Fruit fly (Drosophila melanogaster) whole organism, pupa: ENCODE results near the gene CG42613.

ENCODE experiments used
- CG10348 ChIP-seq: fragments of 200-800 bp; sonication (Bioruptor generic); IDR thresholded peaks from 2 replicates; pipeline ENCODE4 v1.3.6; 2022; ENCODE audit warnings: missing biosample characterization, missing genetic modification characterization
- CG12605 ChIP-seq: fragments of 200-800 bp; sonication (Bioruptor generic); IDR thresholded peaks from 2 replicates; pipeline ENCODE4 v1.3.6; 2022; ENCODE audit warnings: missing biosample characterization, missing genetic modification characterization
- CG13204 ChIP-seq: fragments of 200-800 bp; sonication (Bioruptor generic); optimal IDR thresholded peaks from 2 replicates; lab custom pipeline; 2018; ENCODE audit warnings: missing biosample characterization, mild to moderate bottlenecking, missing genetic modification characterization, moderate library complexity
- CG14655 ChIP-seq: fragments of 200-800 bp; sonication (Bioruptor generic); optimal IDR thresholded peaks from 3 replicates; lab custom pipeline; 2017; ENCODE audit warnings: mild to moderate bottlenecking, missing biosample characterization, missing genetic modification reagents, missing genetic modification characterization
- CG15710 ChIP-seq: fragments of 200-800 bp; sonication (Bioruptor generic); optimal IDR thresholded peaks from 2 replicates; lab custom pipeline; 2018; ENCODE audit warnings: missing biosample characterization, mild to moderate bottlenecking, missing genetic modification characterization, moderate library complexity
- CG17806 ChIP-seq: fragments of 200-800 bp; sonication (Bioruptor generic); optimal IDR thresholded peaks from 2 replicates; lab custom pipeline; 2018; ENCODE audit warnings: missing biosample characterization, mild to moderate bottlenecking, missing genetic modification characterization, moderate library complexity
- CG32121 ChIP-seq: fragments of 200-800 bp; sonication (Bioruptor generic); IDR thresholded peaks from 2 replicates; pipeline ENCODE4 v1.3.6; 2022; ENCODE audit warnings: missing biosample characterization, missing genetic modification characterization
- CG34367 ChIP-seq: fragments of 200-800 bp; sonication (Bioruptor generic); optimal IDR thresholded peaks from 2 replicates; lab custom pipeline; 2018; ENCODE audit warnings: missing biosample characterization, mild to moderate bottlenecking, missing genetic modification characterization
- CG4496 ChIP-seq: fragments of 200-800 bp; sonication (Bioruptor generic); IDR thresholded peaks from 3 replicates; pipeline ENCODE4 v1.3.6; 2022; ENCODE audit warnings: missing biosample characterization, missing genetic modification characterization
- CG8159 ChIP-seq: fragments of 200-800 bp; sonication (Bioruptor generic); optimal IDR thresholded peaks from 3 replicates; lab custom pipeline; 2018; ENCODE audit warnings: missing biosample characterization, mild to moderate bottlenecking, missing genetic modification characterization, moderate library complexity
- CG8301 ChIP-seq: fragments of 200-800 bp; sonication (Bioruptor generic); optimal IDR thresholded peaks from 2 replicates; lab custom pipeline; 2018; ENCODE audit warnings: missing biosample characterization, mild to moderate bottlenecking, missing genetic modification characterization
- CG9948 ChIP-seq: fragments of 200-800 bp; sonication (Bioruptor generic); optimal IDR thresholded peaks from 2 replicates; lab custom pipeline; 2018; ENCODE audit warnings: missing biosample characterization, mild to moderate bottlenecking, missing genetic modification characterization, moderate library complexity
- D1 ChIP-seq: fragments of 200-800 bp; sonication (Bioruptor generic); optimal IDR thresholded peaks from 2 replicates; lab custom pipeline; 2018; ENCODE audit warnings: missing biosample characterization, mild to moderate bottlenecking, missing genetic modification characterization, moderate library complexity
- EcR ChIP-seq: fragments of 200-800 bp; sonication (Bioruptor generic); optimal IDR thresholded peaks from 3 replicates; lab custom pipeline; 2019; ENCODE audit warnings: missing biosample characterization, missing genetic modification characterization, mild to moderate bottlenecking, moderate library complexity, missing genetic modification reagents
- Ets98B ChIP-seq: fragments of 200-800 bp; sonication (Bioruptor generic); IDR thresholded peaks from 2 replicates; pipeline ENCODE4 v1.3.6; 2022; ENCODE audit warnings: missing biosample characterization, missing genetic modification characterization
- Pif1A ChIP-seq: fragments of 200-800 bp; sonication (Bioruptor generic); optimal IDR thresholded peaks from 3 replicates; lab custom pipeline; 2016; ENCODE audit warnings: missing biosample characterization, missing genetic modification characterization
- Pif1B ChIP-seq: fragments of 200-800 bp; sonication (Bioruptor generic); optimal IDR thresholded peaks from 3 replicates; lab custom pipeline; 2016; ENCODE audit warnings: missing biosample characterization, missing genetic modification characterization
- Snoo ChIP-seq: fragments of 200-800 bp; sonication (Bioruptor generic); optimal IDR thresholded peaks from 3 replicates; lab custom pipeline; 2017; ENCODE audit warnings: missing biosample characterization, mild to moderate bottlenecking, missing genetic modification characterization, inconsistent platforms
- fd96Ca ChIP-seq: fragments of 200-800 bp; sonication (Bioruptor generic); IDR thresholded peaks from 3 replicates; pipeline ENCODE4 v1.3.6; 2022; ENCODE audit warnings: missing biosample characterization, missing genetic modification characterization
- gl ChIP-seq: fragments of 200-800 bp; sonication (Bioruptor generic); optimal IDR thresholded peaks from 2 replicates; lab custom pipeline; 2018; ENCODE audit warnings: missing biosample characterization, mild to moderate bottlenecking, missing genetic modification characterization
- rn ChIP-seq: fragments of 200-800 bp; sonication (Bioruptor generic); IDR thresholded peaks from 2 replicates; pipeline ENCODE4 v1.3.6; 2022; ENCODE audit warnings: missing biosample characterization, missing genetic modification characterization

CG42613 gene

DNA sequence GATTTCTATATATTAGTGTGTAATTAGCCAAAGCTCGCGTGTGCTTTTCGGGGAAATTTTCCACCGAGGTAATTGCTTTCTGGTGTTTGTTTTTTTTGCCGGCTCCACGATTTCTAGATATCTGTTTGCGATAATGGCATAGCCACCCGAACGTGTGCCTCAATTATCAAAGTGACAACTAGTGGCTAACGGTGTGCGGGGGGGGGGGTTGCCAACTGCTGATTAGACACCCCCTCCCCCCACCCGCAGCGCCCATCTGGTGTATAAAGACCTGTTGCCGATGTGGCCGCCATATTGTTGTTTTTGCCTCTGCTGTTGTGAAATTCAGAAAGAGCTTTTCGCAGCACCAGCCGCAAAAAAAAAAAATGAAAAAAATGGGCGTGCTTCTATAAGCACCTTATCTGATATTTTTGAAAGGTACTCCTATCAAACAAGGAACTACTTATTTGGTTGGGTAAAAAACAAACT, 10.1 kb upstream of the CG42613 start:
- no peak for TF ChIP-seq rn (GFP tag; lab: Robert Waterston, UW)
- TF ChIP-seq EcR (GFP tag; lab: Kevin White, UChicago) = peak; percentile 7
- no peak for TF ChIP-seq CG34367 (tag; lab: Kevin White, UChicago)
- no peak for TF ChIP-seq CG10348 (GFP tag; lab: Robert Waterston, UW)
- TF ChIP-seq CG12605 (GFP tag; lab: Robert Waterston, UW) = peak; percentile 71
- no peak for TF ChIP-seq gl (tag; lab: Kevin White, UChicago)
- TF ChIP-seq CG32121 (GFP tag; lab: Robert Waterston, UW) = peak; percentile 73
- TF ChIP-seq Ets98B (GFP tag; lab: Robert Waterston, UW) = peak; percentile 40; the same call in 1 of the 2 replicates
- TF ChIP-seq CG9948 = no peak
- 0 out of 3 replicates have a peak, but pooled peaks have one; percentile 28 for TF ChIP-seq fd96Ca (GFP tag; lab: Robert Waterston, UW)

DNA sequence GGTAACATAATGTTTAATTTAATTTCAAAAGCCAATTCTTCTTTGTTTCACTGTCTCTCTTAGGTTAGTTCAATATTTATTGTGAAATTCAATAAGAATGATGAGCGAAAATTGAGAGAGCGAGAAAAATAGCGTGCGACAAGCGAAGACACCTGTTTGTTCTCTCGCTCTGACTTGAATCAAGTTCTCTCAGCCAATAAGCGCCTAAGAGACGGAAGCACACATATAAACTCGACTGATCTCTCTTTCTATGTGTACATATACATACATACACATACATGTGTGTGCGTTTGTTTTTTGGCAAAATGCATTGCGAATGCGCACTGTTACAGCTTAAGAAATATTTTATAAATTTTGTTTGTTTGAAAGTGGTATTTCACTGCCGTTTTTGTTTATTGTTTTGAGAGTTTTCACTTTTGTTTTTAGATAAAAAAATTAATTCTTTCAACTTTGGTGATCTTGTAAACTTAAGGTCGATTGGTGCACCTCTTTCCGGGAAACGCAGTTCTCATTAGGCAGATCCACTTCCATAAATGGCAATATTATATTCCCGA, 5.7 kb upstream of the CG42613 start:
- TF ChIP-seq fd96Ca (GFP tag; lab: Robert Waterston, UW) = no peak
- TF ChIP-seq EcR (GFP tag; lab: Kevin White, UChicago) = no peak
- TF ChIP-seq CG8301 (tag; lab: Kevin White, UChicago) = no peak
- no peak for TF ChIP-seq rn (GFP tag; lab: Robert Waterston, UW)
- no peak for TF ChIP-seq CG8159 (tag; lab: Kevin White, UChicago)
- TF ChIP-seq CG34367 (tag; lab: Kevin White, UChicago) = no peak
- TF ChIP-seq Pif1A (GFP tag; lab: Kevin White, UChicago) = peak; percentile 15
- no peak for TF ChIP-seq CG13204 (GFP tag; lab: Kevin White, UChicago)
- TF ChIP-seq Ets98B (GFP tag; lab: Robert Waterston, UW) = 0 out of 2 replicates have a peak, but pooled peaks have one; percentile 31
- TF ChIP-seq gl (tag; lab: Kevin White, UChicago) = no peak
- TF ChIP-seq CG17806 (tag; lab: Kevin White, UChicago) = no peak
- no peak for TF ChIP-seq CG14655 (GFP tag; lab: Kevin White, UChicago)
- no peak for TF ChIP-seq Snoo
- no peak for TF ChIP-seq CG15710
- TF ChIP-seq D1 = no peak
- peak; percentile 26 for TF ChIP-seq Pif1B (GFP tag; lab: Kevin White, UChicago)
- TF ChIP-seq CG32121 (GFP tag; lab: Robert Waterston, UW) = no peak
- TF ChIP-seq CG12605 (GFP tag; lab: Robert Waterston, UW) = no peak

DNA sequence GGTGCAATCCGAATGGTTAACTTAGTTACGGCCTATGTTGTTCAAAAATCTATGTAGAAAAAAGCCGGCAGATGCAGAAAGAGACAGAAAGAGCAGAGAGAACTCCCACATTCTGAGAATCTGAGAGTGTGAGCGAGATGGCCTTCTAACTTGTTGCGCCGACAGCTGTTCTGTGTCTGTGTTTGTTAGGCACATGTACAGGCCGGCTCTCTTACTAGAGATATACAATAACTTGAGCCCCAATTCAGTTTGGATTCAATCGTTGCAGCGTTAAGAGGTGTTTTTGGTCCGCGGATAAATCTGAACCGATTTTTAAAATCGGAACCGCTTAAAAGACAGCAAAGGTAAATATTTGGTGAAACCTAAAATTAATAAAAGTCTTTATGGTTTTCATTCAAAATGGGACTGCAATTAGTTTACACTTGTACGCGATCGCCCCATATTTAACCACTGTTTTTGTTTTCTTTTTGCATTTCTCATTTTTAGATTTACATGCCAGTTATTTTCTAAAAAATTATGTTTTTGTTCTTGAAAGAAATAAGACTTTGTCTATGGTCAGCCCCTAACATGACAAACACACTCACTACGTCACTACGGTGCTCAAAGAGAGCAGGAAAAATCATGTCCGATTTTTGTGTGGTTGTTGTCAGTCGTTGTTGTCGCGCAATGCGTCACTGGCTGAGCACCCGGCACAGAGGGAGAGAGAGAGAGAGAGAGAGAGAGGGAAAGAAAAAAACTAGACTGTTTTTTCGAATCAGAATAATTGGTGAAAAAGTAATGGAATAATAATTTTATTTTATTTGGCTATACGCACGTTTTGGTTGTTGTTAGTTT, 5.0 kb upstream of the CG42613 start:
- TF ChIP-seq fd96Ca (GFP tag; lab: Robert Waterston, UW) (peak; percentile 59; the same call in 2 of the 3 replicates), gl (tag; lab: Kevin White, UChicago) (no peak), Ets98B (GFP tag; lab: Robert Waterston, UW) (peak; percentile 39), CG4496 (peak; percentile 43; the same call in 1 of the 3 replicates), CG34367 (tag; lab: Kevin White, UChicago) (no peak)

DNA sequence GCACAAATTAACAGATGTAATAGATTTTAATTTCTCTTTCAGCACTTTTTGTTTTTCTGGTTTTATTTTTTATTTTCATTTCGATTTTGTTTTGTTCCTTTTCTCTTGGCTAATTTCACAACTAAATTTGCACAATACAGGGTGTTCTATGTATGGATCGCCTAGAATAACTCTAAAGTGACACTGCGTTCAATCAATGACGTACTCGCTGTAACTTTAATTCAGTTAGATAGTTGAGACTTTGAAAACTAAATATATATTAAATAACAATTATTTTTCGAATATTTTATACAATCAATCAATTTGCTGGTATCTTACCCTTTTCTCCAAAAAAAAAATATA, 4.4 kb upstream of the CG42613 start:
- TF ChIP-seq CG10348 (GFP tag; lab: Robert Waterston, UW) = no peak
- no peak for TF ChIP-seq CG8301 (tag; lab: Kevin White, UChicago)

DNA sequence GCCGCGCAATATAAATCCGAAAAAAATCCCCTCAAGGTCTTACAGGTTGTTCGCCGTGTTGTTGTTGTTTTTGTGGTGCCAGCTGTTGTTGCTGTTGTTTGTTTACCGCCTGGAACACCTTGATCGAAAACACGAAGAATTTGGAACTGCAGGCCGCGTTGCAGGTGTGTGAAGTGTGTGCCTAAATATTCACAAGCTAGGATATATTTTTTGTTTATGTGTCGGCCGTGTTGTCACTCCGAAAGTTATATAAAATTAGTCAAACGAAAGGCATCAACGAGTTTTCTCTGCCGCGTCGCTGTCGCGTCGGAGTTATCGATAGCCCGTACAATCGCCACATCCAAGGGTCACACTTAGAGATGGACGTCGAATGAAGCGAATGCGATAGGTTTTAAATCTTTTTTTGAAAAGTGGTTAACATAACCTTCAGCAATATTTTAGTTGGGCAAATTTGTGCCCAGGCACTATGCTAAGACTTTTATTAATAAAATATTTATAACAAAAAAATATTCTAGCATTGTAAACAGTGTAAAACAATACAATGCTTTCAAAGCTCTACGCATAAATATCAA, 564 bp upstream of the CG42613 start, which contains the start of gene Mpc1:
Gene Mpc1 (minus strand): TSS at position 314 of the 572 bp plus-strand sequence.
- no peak for TF ChIP-seq D1
- TF ChIP-seq Snoo = no peak
- peak; percentile 40 for TF ChIP-seq EcR (GFP tag; lab: Kevin White, UChicago)
- TF ChIP-seq CG15710 = no peak
- no peak for TF ChIP-seq CG34367 (tag; lab: Kevin White, UChicago)
- no peak for TF ChIP-seq CG8301 (tag; lab: Kevin White, UChicago)
- TF ChIP-seq CG10348 (GFP tag; lab: Robert Waterston, UW) = no peak
- TF ChIP-seq CG17806 (tag; lab: Kevin White, UChicago) = no peak
- no peak for TF ChIP-seq CG4496
- no peak for TF ChIP-seq CG13204 (GFP tag; lab: Kevin White, UChicago)
- TF ChIP-seq fd96Ca (GFP tag; lab: Robert Waterston, UW) = no peak
- TF ChIP-seq Ets98B (GFP tag; lab: Robert Waterston, UW) = 0 out of 2 replicates have a peak, but pooled peaks have one; percentile 8
- no peak for TF ChIP-seq Pif1B (GFP tag; lab: Kevin White, UChicago)
- TF ChIP-seq CG12605 (GFP tag; lab: Robert Waterston, UW) = no peak
- no peak for TF ChIP-seq rn (GFP tag; lab: Robert Waterston, UW)
- peak; percentile 28 for TF ChIP-seq CG14655 (GFP tag; lab: Kevin White, UChicago)
- TF ChIP-seq gl (tag; lab: Kevin White, UChicago) = no peak
- TF ChIP-seq CG32121 (GFP tag; lab: Robert Waterston, UW) = peak; percentile 7; the same call in 1 of the 2 replicates
